Worm (Caenorhabditis elegans) whole organism, L1 larva: ENCODE data around the gene C44B7.7.

ENCODE experiments used
- ama-1 ChIP-seq: fragments of 150-350 bp; optimal IDR thresholded peaks from 2 replicates; lab custom pipeline; 2014
- blmp-1 ChIP-seq: fragments of 150-350 bp; optimal IDR thresholded peaks from 2 replicates; lab custom pipeline; 2014; ENCODE audit warnings: missing biosample characterization, missing genetic modification characterization
- egl-27 ChIP-seq, 2 experiments: fragments of 150-350 bp in 1 of 2; sonication (generic microtip); optimal IDR thresholded peaks; 3 replicates each; lab custom pipeline; 2017 to 2018; ENCODE audit warnings: missing biosample characterization in 2 of 2, missing genetic modification characterization in 2 of 2, missing genetic modification reagents in 2 of 2
- elt-3 ChIP-seq, 6 experiments: fragments of 150-350 bp in 1 of 6; sonication (generic microtip); optimal IDR thresholded peaks; 2 replicates each; lab custom pipeline; 2017 to 2018; ENCODE audit warnings: missing biosample characterization in 6 of 6, missing genetic modification characterization in 6 of 6, inconsistent platforms in 1 of 6
- fos-1 ChIP-seq: fragments of 150-350 bp; optimal IDR thresholded peaks from 2 replicates; lab custom pipeline; 2014; ENCODE audit warnings: missing biosample characterization, missing genetic modification characterization
- jun-1 ChIP-seq: fragments of 150-350 bp; optimal IDR thresholded peaks from 2 replicates; lab custom pipeline; 2014; ENCODE audit warnings: missing biosample characterization, missing genetic modification reagents, missing genetic modification characterization
- lin-35 ChIP-seq, 2 experiments: fragments of 150-350 bp; optimal IDR thresholded peaks; 2 replicates each; lab custom pipeline; 2014; ENCODE audit warnings: missing biosample characterization in 2 of 2, missing genetic modification characterization in 2 of 2, missing genetic modification reagents in 2 of 2
- mdl-1 ChIP-seq, 2 experiments: fragments of 150-350 bp; optimal IDR thresholded peaks; 2 replicates each; lab custom pipeline; 2014 to 2017; ENCODE audit warnings: missing biosample characterization in 2 of 2, missing genetic modification characterization in 2 of 2, inconsistent platforms in 1 of 2
- nhr-12 ChIP-seq: sonication (generic microtip); optimal IDR thresholded peaks from 2 replicates; lab custom pipeline; 2017; ENCODE audit warnings: missing biosample characterization, missing genetic modification characterization
- tbx-2 ChIP-seq: sonication (generic microtip); optimal IDR thresholded peaks from 2 replicates; lab custom pipeline; 2016; ENCODE audit warnings: missing genetic modification characterization, missing compliant biosample characterization
- tlp-1 ChIP-seq: fragments of 150-350 bp; optimal IDR thresholded peaks from 2 replicates; lab custom pipeline; 2014; ENCODE audit warnings: missing biosample characterization, missing genetic modification characterization
- unc-130 ChIP-seq: fragments of 150-350 bp; optimal IDR thresholded peaks from 2 replicates; lab custom pipeline; 2017; ENCODE audit warnings: missing biosample characterization, missing genetic modification characterization, inconsistent platforms
- unc-62 ChIP-seq: fragments of 150-350 bp; optimal IDR thresholded peaks from 2 replicates; lab custom pipeline; 2014; ENCODE audit warnings: missing biosample characterization, missing genetic modification reagents, missing genetic modification characterization
- unc-98 ChIP-seq: fragments of 200-800 bp; sonication (Bioruptor generic); IDR thresholded peaks from 2 replicates; pipeline ENCODE4 v1.3.6; 2022; ENCODE audit warnings: missing genetic modification characterization, missing compliant biosample characterization

DNA sequence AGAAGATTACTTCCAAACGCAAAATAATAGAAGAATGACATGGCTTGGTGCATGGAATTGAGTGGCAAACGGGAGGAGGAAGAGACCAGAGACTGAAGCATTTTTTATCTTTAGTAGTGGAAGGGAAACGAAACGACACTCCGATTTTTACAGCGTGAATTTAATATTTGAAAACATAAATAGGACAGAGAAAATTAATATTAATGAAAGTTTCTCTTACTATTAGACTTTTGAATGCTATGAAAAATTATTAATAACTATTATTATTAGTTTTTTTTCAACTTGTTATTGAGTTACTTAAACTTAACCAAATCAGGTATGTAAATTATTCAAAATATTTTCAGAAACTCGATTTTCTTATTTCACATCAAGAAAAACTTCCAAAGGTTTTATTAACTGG lies at the start of gene C44B7.7:
- no peak for TF ChIP-seq unc-98
- no peak for TF ChIP-seq jun-1
- TF ChIP-seq tbx-2, result no peak
- no peak for TF ChIP-seq lin-35 (GFP tag; optimal IDR thresholded peaks at IDR 0.05; lab: Kevin White, UChicago)
- no peak for TF ChIP-seq blmp-1 (tag; lab: Kevin White, UChicago)
- no peak for TF ChIP-seq nhr-12 (tag; lab: Kevin White, UChicago)
- no peak for TF ChIP-seq unc-130 (tag; lab: Kevin White, UChicago)
- TF ChIP-seq elt-3 (tag; optimal IDR thresholded peaks at IDR 0.05; lab: Kevin White, UChicago), result no peak
- no peak for TF ChIP-seq mdl-1 (tag; optimal IDR thresholded peaks at IDR 0.05; lab: Kevin White, UChicago)
- no peak for TF ChIP-seq fos-1
- no peak for TF ChIP-seq tlp-1 (tag; lab: Kevin White, UChicago)
- no peak for TF ChIP-seq egl-27 (tag; optimal IDR thresholded peaks at IDR 0.05; lab: Kevin White, UChicago)
- no peak for TF ChIP-seq unc-62 (GFP tag; lab: Kevin White, UChicago)
- TF ChIP-seq ama-1 (lab: Kevin White, UChicago), result no peak
